Worm (Caenorhabditis elegans) whole organism, L2 larva: ENCODE results near the gene lnp-1.
A peak's percentile ranks its signal among the peaks of the same experiment; 100 is the strongest.

Experiments
- F13H6.1 ChIP-seq: sonication (generic microtip); optimal IDR thresholded peaks from 2 replicates; lab custom pipeline; 2016; ENCODE audit warnings: missing genetic modification characterization, missing compliant biosample characterization
- Y55F3AM.14 ChIP-seq: fragments of 200-800 bp; sonication (Bioruptor generic); optimal IDR thresholded peaks from 2 replicates; lab custom pipeline; 2018; ENCODE audit warnings: mild to moderate bottlenecking, missing genetic modification characterization, missing compliant biosample characterization
- ZK546.5 ChIP-seq: sonication (generic microtip); optimal IDR thresholded peaks from 2 replicates; lab custom pipeline; 2017; ENCODE audit warnings: missing biosample characterization, missing genetic modification characterization
- aly-2 ChIP-seq: fragments of 150-350 bp; optimal IDR thresholded peaks from 2 replicates; lab custom pipeline; 2014; ENCODE audit warnings: missing biosample characterization, missing genetic modification characterization
- blmp-1 ChIP-seq: sonication (generic microtip); optimal IDR thresholded peaks from 2 replicates; lab custom pipeline; 2017; ENCODE audit warnings: missing genetic modification characterization, mild to moderate bottlenecking, missing compliant biosample characterization, antibody characterized with exemption, moderate library complexity; ENCODE audit not compliant: insufficient read depth
- ceh-16 ChIP-seq: fragments of 150-350 bp; optimal IDR thresholded peaks from 2 replicates; lab custom pipeline; 2014; ENCODE audit warnings: missing biosample characterization, missing genetic modification characterization
- ceh-82 ChIP-seq: fragments of 150-350 bp; optimal IDR thresholded peaks from 2 replicates; lab custom pipeline; 2014; ENCODE audit warnings: missing biosample characterization, missing genetic modification characterization
- crh-2 ChIP-seq: sonication (generic microtip); optimal IDR thresholded peaks from 2 replicates; lab custom pipeline; 2017; ENCODE audit warnings: missing biosample characterization, missing genetic modification characterization
- dmd-4 ChIP-seq: sonication (generic microtip); optimal IDR thresholded peaks from 2 replicates; lab custom pipeline; 2017; ENCODE audit warnings: missing biosample characterization, missing genetic modification characterization
- egl-27 ChIP-seq: sonication (generic microtip); optimal IDR thresholded peaks from 3 replicates; lab custom pipeline; 2017; ENCODE audit warnings: missing biosample characterization, missing genetic modification reagents, missing genetic modification characterization
- fos-1 ChIP-seq: fragments of 150-350 bp; optimal IDR thresholded peaks from 2 replicates; lab custom pipeline; 2014; ENCODE audit warnings: missing biosample characterization, missing genetic modification characterization
- gmeb-1 ChIP-seq: fragments of 150-350 bp; optimal IDR thresholded peaks from 2 replicates; lab custom pipeline; 2014; ENCODE audit warnings: missing biosample characterization, missing genetic modification characterization
- lin-39 ChIP-seq: fragments of 150-350 bp; optimal IDR thresholded peaks from 2 replicates; lab custom pipeline; 2014; ENCODE audit warnings: missing biosample characterization, missing genetic modification reagents, missing genetic modification characterization
- lsy-2 ChIP-seq, 2 experiments: fragments of 150-350 bp in 1 of 2; sonication (generic microtip) in 1 of 2; optimal IDR thresholded peaks; 2 replicates each; lab custom pipeline; 2014 to 2017; ENCODE audit warnings: missing biosample characterization in 2 of 2, missing genetic modification characterization in 2 of 2
- mbf-1 ChIP-seq: sonication (generic microtip); optimal IDR thresholded peaks from 2 replicates; lab custom pipeline; 2017; ENCODE audit warnings: missing biosample characterization, missing genetic modification characterization
- mdl-1 ChIP-seq, 2 experiments: fragments of 150-350 bp in 1 of 2; sonication (generic microtip) in 1 of 2; optimal IDR thresholded peaks; 2 replicates each; lab custom pipeline; 2017; ENCODE audit warnings: missing biosample characterization in 2 of 2, missing genetic modification characterization in 2 of 2
- nhr-10 ChIP-seq: sonication (generic microtip); optimal IDR thresholded peaks from 2 replicates; lab custom pipeline; 2017; ENCODE audit warnings: missing biosample characterization, missing genetic modification characterization
- nhr-11 ChIP-seq: fragments of 150-350 bp; optimal IDR thresholded peaks from 2 replicates; lab custom pipeline; 2014; ENCODE audit warnings: missing biosample characterization, missing genetic modification characterization
- nhr-12 ChIP-seq: fragments of 150-350 bp; optimal IDR thresholded peaks from 2 replicates; lab custom pipeline; 2014; ENCODE audit warnings: missing biosample characterization, missing genetic modification characterization
- nhr-129 ChIP-seq: fragments of 150-350 bp; optimal IDR thresholded peaks from 2 replicates; lab custom pipeline; 2014; ENCODE audit warnings: missing biosample characterization, missing genetic modification characterization
- nhr-21 ChIP-seq: fragments of 150-350 bp; optimal IDR thresholded peaks from 2 replicates; lab custom pipeline; 2014; ENCODE audit warnings: missing biosample characterization, missing genetic modification characterization
- nhr-237 ChIP-seq: fragments of 150-350 bp; optimal IDR thresholded peaks from 2 replicates; lab custom pipeline; 2014; ENCODE audit warnings: missing biosample characterization, missing genetic modification characterization
- nhr-25 ChIP-seq: fragments of 150-350 bp; sonication (generic microtip); optimal IDR thresholded peaks from 3 replicates; lab custom pipeline; 2014; ENCODE audit warnings: missing biosample characterization, missing genetic modification characterization
- nhr-6 ChIP-seq: fragments of 150-350 bp; optimal IDR thresholded peaks from 2 replicates; lab custom pipeline; 2014; ENCODE audit warnings: missing biosample characterization, missing genetic modification characterization
- sem-4 ChIP-seq: fragments of 150-350 bp; optimal IDR thresholded peaks from 2 replicates; lab custom pipeline; 2014; ENCODE audit warnings: missing biosample characterization, missing genetic modification reagents, missing genetic modification characterization
- skn-1 ChIP-seq: sonication (generic microtip); optimal IDR thresholded peaks from 2 replicates; lab custom pipeline; 2017; ENCODE audit warnings: missing biosample characterization, missing genetic modification characterization
- sma-3 ChIP-seq: sonication (generic microtip); optimal IDR thresholded peaks from 2 replicates; lab custom pipeline; 2016; ENCODE audit warnings: missing genetic modification reagents, missing genetic modification characterization, missing compliant biosample characterization
- sma-9 ChIP-seq, 2 experiments: fragments of 150-350 bp in 1 of 2; sonication (generic microtip) in 1 of 2; optimal IDR thresholded peaks; 2 replicates each; lab custom pipeline; 2014 to 2016; ENCODE audit warnings: missing genetic modification characterization in 2 of 2, mild to moderate bottlenecking in 1 of 2, missing biosample characterization in 1 of 2, missing compliant biosample characterization in 1 of 2, missing genetic modification reagents in 1 of 2, moderate library complexity in 1 of 2
- unc-39 ChIP-seq: fragments of 150-350 bp; optimal IDR thresholded peaks from 2 replicates; lab custom pipeline; 2014; ENCODE audit warnings: missing biosample characterization, missing genetic modification characterization
- unc-55 ChIP-seq: fragments of 150-350 bp; sonication (generic microtip); optimal IDR thresholded peaks from 3 replicates; lab custom pipeline; 2014; ENCODE audit warnings: missing biosample characterization, missing genetic modification reagents, missing genetic modification characterization
- unc-62 ChIP-seq: fragments of 150-350 bp; optimal IDR thresholded peaks from 2 replicates; lab custom pipeline; 2014; ENCODE audit warnings: missing biosample characterization, missing genetic modification reagents, missing genetic modification characterization
- ztf-1 ChIP-seq: fragments of 200-800 bp; sonication (Bioruptor generic); conservative IDR thresholded peaks from 2 replicates; pipeline ENCODE4 v1.3.6; 2022; ENCODE audit warnings: missing genetic modification characterization, missing compliant biosample characterization
- ztf-4 ChIP-seq: fragments of 150-350 bp; optimal IDR thresholded peaks from 2 replicates; lab custom pipeline; 2014; ENCODE audit warnings: missing biosample characterization, missing genetic modification characterization

lnp-1 gene

DNA sequence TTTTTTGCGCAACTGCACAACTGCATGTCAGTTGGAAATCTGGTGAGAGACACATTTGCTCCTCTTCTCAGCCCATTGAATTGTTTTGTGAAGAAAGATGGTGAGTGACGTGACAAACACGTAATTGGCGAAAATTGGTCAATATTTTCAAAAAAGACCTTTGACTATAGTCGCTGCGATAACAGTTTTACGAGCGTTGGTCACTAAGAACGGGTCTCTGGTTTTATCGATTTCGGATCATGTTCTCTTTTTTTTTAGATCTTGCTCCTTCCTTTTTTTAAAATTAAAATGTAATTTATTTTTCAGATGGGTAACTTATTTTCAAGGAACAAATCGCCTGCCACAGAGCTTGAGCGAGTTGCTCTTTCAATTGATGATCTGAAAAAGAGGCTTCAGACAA, at the start of gene lnp-1:
Gene lnp-1 (plus strand): TSS at position 301 of the 400 bp plus-strand sequence.
- no peak for TF ChIP-seq sma-3 (GFP tag; lab: Kevin White, UChicago)
- no peak for TF ChIP-seq skn-1
- TF ChIP-seq crh-2 (tag; lab: Kevin White, UChicago), result no peak
- no peak for TF ChIP-seq egl-27 (tag; lab: Kevin White, UChicago)
- TF ChIP-seq ZK546.5 (tag; lab: Kevin White, UChicago), result no peak
- no peak for TF ChIP-seq lin-39 (tag; lab: Kevin White, UChicago)
- TF ChIP-seq fos-1, result no peak
- TF ChIP-seq sma-9 (GFP tag; optimal IDR thresholded peaks at IDR 0.05; lab: Kevin White, UChicago), result no peak
- no peak for TF ChIP-seq sma-9 (tag; optimal IDR thresholded peaks at IDR 0.05; lab: Kevin White, UChicago)
- no peak for TF ChIP-seq unc-39 (tag; lab: Kevin White, UChicago)

DNA sequence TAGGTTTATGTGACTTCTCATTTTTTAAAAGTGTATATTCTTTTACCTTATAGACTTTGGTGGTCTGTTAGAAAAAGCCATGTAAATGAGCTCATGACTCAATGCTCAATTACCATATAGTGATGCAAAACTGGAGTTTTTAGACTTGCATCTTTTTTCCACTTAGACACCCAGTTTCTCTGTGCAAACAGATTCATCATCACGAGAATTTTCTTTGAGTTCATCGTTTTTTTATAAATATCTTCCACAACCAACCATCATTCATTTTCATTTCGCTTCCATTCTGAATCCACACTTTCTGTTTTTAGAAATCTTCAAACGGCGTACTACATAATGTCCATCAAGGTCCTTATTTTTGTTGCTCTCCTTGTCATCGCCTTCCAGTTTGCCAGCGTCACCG, 44.0 kb upstream of the lnp-1 start, which contains the start of gene C07A12.2:
Gene C07A12.2 (plus strand): TSS at position 301 of the 400 bp plus-strand sequence.
- TF ChIP-seq unc-39 (tag; lab: Kevin White, UChicago) (no peak), nhr-12 (tag; lab: Kevin White, UChicago) (no peak)

DNA sequence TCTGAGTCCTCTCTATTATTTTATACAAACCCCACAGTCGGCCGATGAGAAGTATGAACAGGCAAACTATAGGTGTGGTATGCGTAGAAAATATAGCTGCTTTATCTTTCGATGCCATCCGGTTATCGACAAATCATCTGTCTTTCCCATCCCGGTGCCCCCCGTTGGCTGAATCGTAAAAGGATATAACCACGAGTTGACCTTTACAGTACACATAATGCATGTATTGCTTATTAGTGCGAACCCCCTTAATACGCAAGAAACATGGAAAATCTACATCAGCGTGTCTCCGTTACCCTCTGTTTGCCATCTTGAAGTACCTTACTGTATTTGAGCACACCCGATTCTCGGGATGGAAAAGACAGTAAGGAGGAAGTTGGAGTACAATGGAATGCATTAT, 39.6 kb upstream of the lnp-1 start:
- TF ChIP-seq ztf-1 (GFP tag; lab: Robert Waterston, UW), result no peak
- TF ChIP-seq dmd-4, result no peak
- no peak for TF ChIP-seq ZK546.5 (tag; lab: Kevin White, UChicago)
- no peak for TF ChIP-seq lsy-2 (tag; optimal IDR thresholded peaks at IDR 0.05; lab: Kevin White, UChicago)
- TF ChIP-seq nhr-11 (tag; lab: Kevin White, UChicago), result no peak

DNA sequence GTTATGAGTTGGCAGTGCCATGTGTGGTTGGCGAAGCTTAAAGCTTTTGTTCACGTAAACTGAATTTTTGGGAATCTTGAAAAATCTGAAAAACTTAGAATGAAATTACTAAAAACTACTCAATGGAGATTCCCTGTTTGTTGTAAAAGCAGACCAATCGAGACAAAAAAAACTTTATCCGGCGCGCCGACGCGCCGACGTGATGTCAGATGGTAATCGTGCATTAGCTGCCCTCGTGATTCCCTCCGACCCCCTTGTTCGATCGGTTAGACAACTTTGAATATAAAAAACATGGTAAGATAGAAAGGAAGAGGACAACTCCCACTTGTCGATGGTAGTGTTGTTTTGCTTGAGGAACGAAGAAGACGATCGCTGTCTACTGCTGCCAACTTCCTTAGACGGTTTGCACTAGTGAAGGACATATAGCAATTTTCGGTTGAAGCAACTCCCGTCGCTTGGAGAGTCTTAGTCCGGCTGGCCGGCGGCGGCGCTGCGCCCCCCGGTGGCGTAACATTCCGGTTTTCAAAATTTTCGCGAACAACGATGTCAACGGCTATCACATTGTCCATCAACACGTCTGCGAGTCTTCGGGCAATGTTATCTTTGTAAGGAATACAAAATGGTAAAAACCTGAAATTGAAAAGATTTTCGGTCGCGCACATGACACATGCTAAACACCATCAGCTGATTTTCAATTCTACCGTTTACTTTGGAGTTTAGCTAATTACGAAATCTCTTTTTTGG, 38.5 kb upstream of the lnp-1 start, which contains the start of gene C07A12.18:
Gene C07A12.18 (minus strand): TSS at position 51 of the 744 bp plus-strand sequence.
- TF ChIP-seq nhr-129 (peak; percentile 1), nhr-10 (tag; lab: Kevin White, UChicago) (no peak), nhr-25 (tag; lab: Kevin White, UChicago) (peak; percentile 3)

DNA sequence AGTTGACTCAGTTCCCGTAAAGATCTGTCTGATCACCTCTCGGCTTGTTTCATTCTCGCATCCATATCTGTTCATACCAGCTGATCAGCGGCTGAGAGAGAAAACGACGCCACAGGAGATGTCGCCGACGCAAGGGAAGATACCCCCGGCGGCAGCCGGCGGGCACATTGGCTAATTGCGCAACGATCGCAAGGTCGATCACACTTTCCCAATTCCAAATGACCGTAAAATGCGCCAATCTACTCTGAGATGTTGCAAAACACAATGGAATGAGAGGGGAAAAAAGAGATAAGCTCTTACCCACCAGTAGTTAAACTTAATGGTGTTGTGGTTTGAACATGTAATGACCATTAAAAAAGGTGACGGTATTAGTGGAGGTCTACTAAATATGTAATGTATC, 37.6 kb upstream of the lnp-1 start:
- TF ChIP-seq dmd-4, result no peak
- TF ChIP-seq ztf-1 (GFP tag; lab: Robert Waterston, UW), result no peak
- no peak for TF ChIP-seq ztf-4 (tag; lab: Kevin White, UChicago)
- TF ChIP-seq nhr-129, result peak; percentile 47
- peak; percentile 46 for TF ChIP-seq egl-27 (tag; lab: Kevin White, UChicago)
- no peak for TF ChIP-seq fos-1
- peak; percentile 60 for TF ChIP-seq nhr-25 (tag; lab: Kevin White, UChicago)
- TF ChIP-seq sem-4 (tag; lab: Kevin White, UChicago), result peak; percentile 57
- TF ChIP-seq unc-55 (GFP tag; lab: Kevin White, UChicago), result no peak
- no peak for TF ChIP-seq Y55F3AM.14 (GFP tag; lab: Kevin White, UChicago)
- TF ChIP-seq blmp-1 (tag; lab: Kevin White, UChicago), result peak; percentile 16
- peak; percentile 13 for TF ChIP-seq nhr-21 (tag; lab: Kevin White, UChicago)
- peak; percentile 28 for TF ChIP-seq sma-9 (GFP tag; optimal IDR thresholded peaks at IDR 0.05; lab: Kevin White, UChicago)
- TF ChIP-seq sma-9 (tag; optimal IDR thresholded peaks at IDR 0.05; lab: Kevin White, UChicago), result no peak
- TF ChIP-seq mbf-1, result no peak
- TF ChIP-seq nhr-6, result no peak
- TF ChIP-seq gmeb-1, result no peak
- TF ChIP-seq ceh-16, result peak; percentile 64
- no peak for TF ChIP-seq aly-2 (tag; lab: Kevin White, UChicago)
- no peak for TF ChIP-seq nhr-237 (tag; lab: Kevin White, UChicago)
- no peak for TF ChIP-seq nhr-10 (tag; lab: Kevin White, UChicago)
- TF ChIP-seq ZK546.5 (tag; lab: Kevin White, UChicago), result no peak
- no peak for TF ChIP-seq crh-2 (tag; lab: Kevin White, UChicago)
- TF ChIP-seq mdl-1 (tag; optimal IDR thresholded peaks at IDR 0.05; lab: Kevin White, UChicago), result no peak
- TF ChIP-seq lsy-2 (tag; optimal IDR thresholded peaks at IDR 0.05; lab: Kevin White, UChicago), result no peak
- TF ChIP-seq ceh-82 (tag; lab: Kevin White, UChicago), result no peak
- no peak for TF ChIP-seq unc-62
- TF ChIP-seq F13H6.1 (tag; lab: Kevin White, UChicago), result no peak
